Worm (Caenorhabditis elegans) whole organism, L4/young adult: ENCODE results near the gene nfki-1.

Source experiments
- W03F9.2 ChIP-seq: fragments of 150-350 bp; optimal IDR thresholded peaks from 2 replicates; lab custom pipeline; 2014; ENCODE audit warnings: missing biosample characterization, missing genetic modification characterization
- him-1 ChIP-seq: sonication (generic microtip); optimal IDR thresholded peaks from 2 replicates; lab custom pipeline; 2016; ENCODE audit warnings: missing genotype, missing genetic modification reagents, missing genetic modification characterization, missing compliant biosample characterization

- TF ChIP-seq him-1 (no peak), W03F9.2 (tag; lab: Kevin White, UChicago) (no peak)
These were observed 27.9 kb downstream of the nfki-1 start for ce11 chrX:15382914-15383313.
